Fruit fly (Drosophila melanogaster) whole organism: Measurements from ENCODE around the gene CG43732.

Experiments
- CG8478 ChIP-seq: fragments of >200 bp; optimal IDR thresholded peaks from 2 replicates; lab custom pipeline; 2018; ENCODE audit warnings: inconsistent platforms
- Dll ChIP-seq: fragments of >200 bp; optimal IDR thresholded peaks from 2 replicates; lab custom pipeline; 2017
- EcR ChIP-seq, 2 experiments: fragments of >200 bp; optimal IDR thresholded peaks; 2 replicates each; lab custom pipeline; 2017; ENCODE audit warnings: missing biosample characterization in 2 of 2, missing genetic modification characterization in 2 of 2, missing genetic modification reagents in 2 of 2
- pan ChIP-seq: fragments of >200 bp; optimal IDR thresholded peaks from 2 replicates; lab custom pipeline; 2017
- psq ChIP-seq: fragments of >200 bp; optimal IDR thresholded peaks from 2 replicates; lab custom pipeline; 2017
- usp ChIP-seq: fragments of >200 bp; optimal IDR thresholded peaks from 2 replicates; lab custom pipeline; 2017; ENCODE audit warnings: missing biosample characterization, missing genetic modification characterization, mixed read lengths

DNA sequence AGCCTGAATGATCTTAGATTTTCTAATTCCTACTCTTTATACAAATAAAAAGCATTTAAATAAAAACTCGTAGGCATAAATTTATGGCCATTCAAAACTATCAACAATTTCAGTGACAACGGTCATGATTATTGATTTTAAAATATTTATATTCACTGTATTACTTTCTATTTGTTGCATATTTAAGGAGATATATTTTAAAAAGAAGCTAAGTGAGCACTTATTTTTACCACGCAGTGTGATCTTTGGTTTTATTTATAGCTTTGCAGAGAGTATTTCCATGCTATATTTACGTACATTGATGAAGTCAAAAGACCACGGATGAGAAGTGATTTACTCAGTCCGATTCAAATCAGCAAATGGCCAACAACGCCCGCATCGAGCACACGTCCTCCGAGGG is 74.8 kb downstream of the CG43732 start, which contains the start of gene CG14285:
- TF ChIP-seq usp (GFP tag; lab: Kevin White, UChicago) (no peak), EcR (GFP tag; optimal IDR thresholded peaks at IDR 0.05; lab: Kevin White, UChicago) (no peak), psq (no peak), pan (lab: Kevin White, UChicago) (no peak), CG8478 (lab: Kevin White, UChicago) (no peak), Dll (lab: Kevin White, UChicago) (no peak)
